Fruit fly (Drosophila melanogaster): ENCODE measurements around the gene sun.
A peak's percentile ranks its signal among the peaks of the same experiment; 100 is the strongest.

sun gene

DNA sequence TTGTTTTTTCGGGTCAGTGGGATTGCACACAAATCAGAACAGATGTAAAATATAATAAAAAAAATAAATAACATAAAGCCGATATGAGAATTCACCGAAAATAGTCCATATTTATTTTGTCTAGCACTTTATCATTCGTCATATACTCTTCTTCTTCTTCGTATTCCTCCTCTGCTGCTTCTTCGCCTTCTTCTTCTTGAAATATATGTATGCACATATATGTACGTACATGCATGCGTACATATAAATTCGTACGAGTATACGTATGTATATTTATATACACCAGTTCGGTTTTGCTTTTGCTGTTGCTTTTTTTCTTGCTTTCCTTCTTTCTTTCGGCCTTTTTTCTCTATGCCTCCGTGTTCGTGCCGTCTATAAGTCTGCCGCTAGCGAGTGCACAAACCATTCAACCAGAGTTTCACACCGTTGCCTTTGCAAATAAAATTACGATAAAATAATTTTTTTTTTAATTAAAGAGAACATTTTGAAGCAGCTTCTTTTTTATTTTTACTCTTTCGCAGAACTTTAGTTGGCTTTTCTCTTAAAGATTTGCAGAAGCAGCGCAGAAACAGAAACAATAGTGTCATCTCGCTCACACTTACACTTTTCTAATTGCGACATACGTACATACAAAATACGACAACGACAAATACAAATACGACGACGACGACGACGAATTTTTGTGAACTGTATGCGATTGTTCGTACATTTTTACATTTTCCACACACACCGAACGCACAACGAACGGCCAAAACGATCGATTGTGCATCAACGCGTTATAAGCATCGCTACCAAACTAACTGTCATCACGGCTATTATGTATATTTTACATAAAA, 37.6 kb upstream of the sun start (continued):
- no peak for TF ChIP-seq CG3919 (GFP tag; optimal IDR thresholded peaks at IDR 0.05)
- TF ChIP-seq CG8119 (GFP tag; IDR thresholded peaks at IDR 0.05): peak; percentile 92

DNA sequence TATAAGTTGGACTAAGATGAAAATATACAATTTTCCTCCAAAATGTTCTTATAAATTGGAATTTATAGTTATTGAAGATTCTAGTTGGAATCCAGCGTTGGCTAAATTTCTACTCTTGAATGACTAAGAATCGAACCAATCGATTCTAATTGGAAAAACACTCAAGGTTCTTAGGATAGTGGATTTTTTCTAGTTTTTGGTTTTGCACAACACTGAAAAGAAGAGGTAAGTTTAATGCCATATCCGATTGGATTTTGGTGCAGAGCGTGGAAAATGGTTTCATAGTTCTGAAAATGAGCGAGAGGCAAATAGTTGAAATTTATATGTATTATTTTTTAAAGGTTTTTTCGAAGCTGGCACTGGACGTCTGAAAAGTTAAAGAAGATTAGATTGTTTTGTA, 26.5 kb upstream of the sun start:
- no peak for TF ChIP-seq vri (GFP tag; optimal IDR thresholded peaks at IDR 0.05)
- TF ChIP-seq svp (GFP tag): no peak
- no peak for TF ChIP-seq cyc (GFP tag; optimal IDR thresholded peaks at IDR 0.05)
- no peak for TF ChIP-seq Sox15 (GFP tag; optimal IDR thresholded peaks at IDR 0.05)
- TF ChIP-seq topi (GFP tag; optimal IDR thresholded peaks at IDR 0.05): no peak
- no peak for TF ChIP-seq Gug (GFP tag; IDR thresholded peaks at IDR 0.05)
- TF ChIP-seq Hr39 (GFP tag; optimal IDR thresholded peaks at IDR 0.05): no peak
- TF ChIP-seq Hr38 (GFP tag; optimal IDR thresholded peaks at IDR 0.05): no peak
- no peak for TF ChIP-seq CG10669 (GFP tag; optimal IDR thresholded peaks at IDR 0.05)
- no peak for TF ChIP-seq CG16779 (tag; optimal IDR thresholded peaks at IDR 0.05)
- no peak for TF ChIP-seq salr (GFP tag; optimal IDR thresholded peaks at IDR 0.05)
- TF ChIP-seq CG3032 (tag; optimal IDR thresholded peaks at IDR 0.05): no peak
- TF ChIP-seq Sox102F (GFP tag; optimal IDR thresholded peaks at IDR 0.05): no peak
- TF ChIP-seq fd85E (GFP tag; optimal IDR thresholded peaks at IDR 0.05): no peak
- no peak for TF ChIP-seq dac (GFP tag; optimal IDR thresholded peaks at IDR 0.05)
- no peak for TF ChIP-seq CG4318 (GFP tag; optimal IDR thresholded peaks at IDR 0.05)
- no peak for TF ChIP-seq Eip78C (GFP tag)
- TF ChIP-seq eg (GFP tag; IDR thresholded peaks at IDR 0.05): no peak
- no peak for TF ChIP-seq CG7368 (GFP tag; optimal IDR thresholded peaks at IDR 0.05)

DNA sequence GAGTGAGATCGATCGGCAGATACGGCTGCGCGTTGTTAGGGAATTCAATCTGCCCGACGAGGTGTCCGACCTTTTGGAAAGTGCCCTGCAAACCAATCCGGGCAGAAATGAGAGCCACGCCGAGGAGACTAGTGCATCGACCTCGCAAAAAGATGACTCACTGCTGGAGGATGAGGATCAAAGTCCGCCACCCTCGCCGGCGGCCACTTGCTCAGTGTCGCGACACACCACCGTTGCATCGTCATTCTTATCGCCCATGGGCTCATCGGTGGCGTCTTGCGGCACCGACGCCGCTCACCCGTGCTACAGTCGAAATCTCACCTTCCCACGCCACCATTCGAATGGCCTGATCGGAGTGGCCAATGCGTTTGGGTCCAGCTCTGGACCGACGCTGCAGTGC, 25.4 kb upstream of the sun start:
- no peak for TF ChIP-seq salr (GFP tag; optimal IDR thresholded peaks at IDR 0.05)
- peak; percentile 94 for TF ChIP-seq svp (GFP tag)
- TF ChIP-seq Eip75B (GFP tag; optimal IDR thresholded peaks at IDR 0.05): no peak
- TF ChIP-seq Hr4 (GFP tag; optimal IDR thresholded peaks at IDR 0.05): no peak

DNA sequence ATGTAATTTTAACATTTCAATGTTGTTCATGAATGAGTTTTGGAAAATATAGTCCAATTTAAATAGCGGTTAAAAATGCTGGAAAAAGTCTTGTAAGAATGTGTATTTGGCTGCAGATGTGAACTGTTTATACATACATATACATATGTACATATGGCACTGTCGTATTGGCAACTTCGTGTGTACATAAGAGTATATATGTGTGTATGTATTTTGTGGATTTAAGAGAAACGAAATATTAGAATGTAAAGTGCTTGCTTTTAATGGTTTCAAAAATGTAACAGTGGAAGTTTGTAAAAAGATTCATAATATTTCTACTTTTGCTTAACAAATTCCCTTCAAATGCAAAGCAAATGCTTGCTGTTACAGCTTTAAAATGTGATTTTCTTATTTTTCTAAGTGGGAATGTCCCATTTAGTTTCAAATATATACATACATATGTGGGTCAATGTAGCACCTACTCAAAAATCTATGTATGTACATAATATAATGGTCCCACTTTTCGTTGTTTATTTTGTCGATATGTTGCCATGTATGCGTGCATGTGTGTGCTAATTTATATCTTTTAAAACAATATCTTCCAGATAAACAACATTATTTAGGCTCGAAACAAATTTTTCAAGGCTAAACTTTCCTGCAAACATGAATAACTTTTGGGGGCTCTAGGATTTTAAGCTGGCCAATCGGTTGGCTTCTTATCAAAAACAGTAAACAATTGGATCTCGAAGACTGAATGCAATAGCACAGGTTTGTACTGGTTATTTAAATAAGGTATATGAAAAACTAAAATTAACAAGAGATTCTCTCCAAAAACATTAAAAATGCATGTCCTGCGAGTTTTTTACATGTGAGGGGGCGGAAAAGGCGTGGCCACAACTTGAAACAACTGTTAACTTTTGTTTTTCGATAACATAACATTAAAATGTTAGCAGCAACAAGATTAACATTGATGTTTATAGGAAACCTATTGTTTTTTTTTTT, 22.0 kb upstream of the sun start:
- no peak for TF ChIP-seq net (GFP tag; optimal IDR thresholded peaks at IDR 0.05)
- TF ChIP-seq Sox15 (GFP tag; optimal IDR thresholded peaks at IDR 0.05): no peak
- no peak for TF ChIP-seq CG3032 (tag; optimal IDR thresholded peaks at IDR 0.05)
- 0 out of 2 replicates have a peak, but pooled peaks have one; percentile 10 for TF ChIP-seq CG15336 (GFP tag; IDR thresholded peaks at IDR 0.05)
- TF ChIP-seq esn (GFP tag; optimal IDR thresholded peaks at IDR 0.05): peak; percentile 9
- TF ChIP-seq CG8632 (GFP tag; optimal IDR thresholded peaks at IDR 0.05): no peak
- TF ChIP-seq Sox14 (GFP tag; optimal IDR thresholded peaks at IDR 0.05): no peak
- TF ChIP-seq lz (GFP tag; optimal IDR thresholded peaks at IDR 0.05): no peak
- TF ChIP-seq Eip78C (GFP tag): peak; percentile 80
- no peak for TF ChIP-seq CG9139 (GFP tag; optimal IDR thresholded peaks at IDR 0.05)
- TF ChIP-seq fkh (GFP tag; optimal IDR thresholded peaks at IDR 0.05): peak; percentile 84
- peak; percentile 34 for TF ChIP-seq CG6854 (GFP tag; optimal IDR thresholded peaks at IDR 0.05)
- no peak for TF ChIP-seq CG8319 (GFP tag; optimal IDR thresholded peaks at IDR 0.05)

Data from whole organism, prepupa.